Worm (Caenorhabditis elegans) whole organism, late embryonic: ENCODE data around the gene vdac-1.

Experiments used
- F13H6.1 ChIP-seq: sonication (generic microtip); optimal IDR thresholded peaks from 2 replicates; lab custom pipeline; 2016; ENCODE audit warnings: missing genetic modification characterization, missing compliant biosample characterization
- ama-1 ChIP-seq: fragments of 150-350 bp; optimal IDR thresholded peaks from 2 replicates; lab custom pipeline; 2014
- ceh-30 ChIP-seq: fragments of 150-350 bp; optimal IDR thresholded peaks from 2 replicates; lab custom pipeline; 2014; ENCODE audit warnings: missing biosample characterization, missing genetic modification characterization
- ceh-6 ChIP-seq: fragments of 200-800 bp; sonication (Bioruptor generic); optimal IDR thresholded peaks from 2 replicates; lab custom pipeline; 2018; ENCODE audit warnings: mild to moderate bottlenecking, missing genetic modification characterization, missing compliant biosample characterization
- elt-2 ChIP-seq: sonication (generic microtip); optimal IDR thresholded peaks from 2 replicates; lab custom pipeline; 2016; ENCODE audit warnings: missing genetic modification reagents, missing genetic modification characterization, missing compliant biosample characterization
- fkh-10 ChIP-seq: fragments of 150-350 bp; optimal IDR thresholded peaks from 2 replicates; lab custom pipeline; 2014; ENCODE audit warnings: missing biosample characterization, missing genetic modification reagents, missing genetic modification characterization
- fkh-6 ChIP-seq: sonication (generic microtip); optimal IDR thresholded peaks from 2 replicates; lab custom pipeline; 2016; ENCODE audit warnings: missing genetic modification characterization, missing compliant biosample characterization
- nfya-1 ChIP-seq: sonication (generic microtip); optimal IDR thresholded peaks from 2 replicates; lab custom pipeline; 2017; ENCODE audit warnings: missing genetic modification characterization, mild to moderate bottlenecking, missing compliant biosample characterization, antibody characterized with exemption, moderate library complexity
- nhr-11 ChIP-seq: fragments of 150-350 bp; optimal IDR thresholded peaks from 2 replicates; lab custom pipeline; 2014; ENCODE audit warnings: missing biosample characterization, missing genetic modification characterization
- nhr-232 ChIP-seq: sonication (generic microtip); optimal IDR thresholded peaks from 2 replicates; lab custom pipeline; 2016; ENCODE audit warnings: missing genetic modification characterization, missing compliant biosample characterization
- pqm-1 ChIP-seq: sonication (generic microtip); optimal IDR thresholded peaks from 2 replicates; lab custom pipeline; 2016; ENCODE audit warnings: missing genetic modification characterization, missing compliant biosample characterization
- rnt-1 ChIP-seq: sonication (generic microtip); optimal IDR thresholded peaks from 2 replicates; lab custom pipeline; 2016; ENCODE audit warnings: missing genetic modification characterization, missing compliant biosample characterization
- sox-4 ChIP-seq: sonication (generic microtip); optimal IDR thresholded peaks from 2 replicates; lab custom pipeline; 2017; ENCODE audit warnings: mild to moderate bottlenecking, missing genetic modification characterization, inconsistent platforms, missing compliant biosample characterization

- TF ChIP-seq fkh-6 (tag; lab: Kevin White, UChicago) (no peak), ama-1 (lab: Kevin White, UChicago) (no peak), pqm-1 (no peak), nfya-1 (no peak), nhr-232 (no peak), rnt-1 (no peak), ceh-30 (tag; lab: Kevin White, UChicago) (no peak), nhr-11 (no peak), fkh-10 (no peak), elt-2 (tag; lab: Kevin White, UChicago) (no peak), F13H6.1 (tag; lab: Kevin White, UChicago) (no peak), ceh-6 (GFP tag; lab: Kevin White, UChicago) (no peak), sox-4 (no peak)
These were observed 42.2 kb upstream of the vdac-1 start for ce11 chrIV:7549844-7550243.
